Comparison of ENCODE assay signal across 5 fruit fly cellular contexts in the genomic region with DNA sequence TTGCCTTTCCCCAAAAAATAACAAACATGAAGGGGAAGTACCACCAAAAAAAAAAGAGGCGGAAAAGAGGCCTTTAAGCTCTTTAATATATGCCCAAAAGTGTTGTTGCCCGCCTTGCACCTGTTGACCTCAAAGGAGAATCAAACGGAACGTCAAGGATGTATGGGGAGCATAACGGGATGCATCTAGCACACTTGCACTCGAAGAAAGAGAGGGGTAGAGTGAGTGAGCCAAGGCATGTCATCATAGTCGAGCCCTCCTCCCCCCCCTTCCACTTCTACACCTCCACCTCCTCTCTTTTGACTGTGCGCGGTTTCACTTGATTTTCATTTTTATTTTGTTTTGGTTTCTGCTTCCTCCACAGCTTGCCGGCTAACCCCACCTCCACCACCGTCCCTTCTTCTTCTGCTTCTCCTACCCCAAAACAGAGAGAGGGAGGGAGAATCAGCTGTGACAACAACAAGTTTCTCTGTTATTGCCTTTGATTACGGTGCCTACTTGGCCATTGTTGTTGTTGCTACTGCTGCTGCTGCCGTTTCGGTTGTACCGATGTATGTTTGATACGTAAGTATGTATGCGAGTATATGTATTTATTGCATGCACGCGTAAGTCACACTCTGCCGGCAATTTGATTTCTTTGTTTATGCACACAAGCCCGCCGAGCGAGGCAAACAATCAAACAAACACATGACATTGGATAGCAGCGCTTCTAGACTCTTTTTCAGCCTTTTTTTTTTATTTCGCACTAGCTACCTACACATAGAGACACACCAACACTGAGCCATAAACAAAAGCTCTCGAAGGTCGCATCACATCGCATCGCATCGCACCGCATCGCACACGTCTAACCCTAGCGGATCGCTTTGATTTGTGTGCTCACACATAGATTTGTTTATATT.
TF ChIP-seq lines count a peak whose summit lies in the region.

No protein-coding gene starts in this region.

- no peak for TF ChIP-seq CTCF in whole organism, embryonic (GFP tag; optimal IDR thresholded peaks at IDR 0.05; lab: Kevin White, UChicago)

TF ChIP-seq in whole organism, adult, 20 proteins besides CTCF, POLR2A, EP300 and RAD21:
- TF ChIP-seq ovo (GFP tag; optimal IDR thresholded peaks at IDR 0.05; lab: Kevin White, UChicago) (peak; percentile 29), pad (GFP tag; optimal IDR thresholded peaks at IDR 0.05; lab: Kevin White, UChicago) (peak; percentile 82), CG12768 (GFP tag; optimal IDR thresholded peaks at IDR 0.05; lab: Kevin White, UChicago) (peak; percentile 28), kay (GFP tag; lab: Kevin White, UChicago; ENCODE audit: borderline replicate concordance) (no peak), Mnt (GFP tag; optimal IDR thresholded peaks at IDR 0.05; lab: Kevin White, UChicago) (no peak), tj (GFP tag; optimal IDR thresholded peaks at IDR 0.05; lab: Kevin White, UChicago) (peak; percentile 56), toe (GFP tag; optimal IDR thresholded peaks at IDR 0.05; lab: Kevin White, UChicago) (no peak), CG14711 (tag; optimal IDR thresholded peaks at IDR 0.05; lab: Kevin White, UChicago) (no peak), cic (GFP tag; optimal IDR thresholded peaks at IDR 0.05; lab: Kevin White, UChicago) (peak; percentile 27), Clk (GFP tag; optimal IDR thresholded peaks at IDR 0.05; lab: Kevin White, UChicago) (no peak), bab1 (GFP tag; optimal IDR thresholded peaks at IDR 0.05; lab: Kevin White, UChicago) (no peak)

TF ChIP-seq in whole organism, embryonic, 481 proteins besides CTCF, POLR2A, EP300 and RAD21 (continues in another document):
- TF ChIP-seq Pdp1 (GFP tag; optimal IDR thresholded peaks at IDR 0.05; lab: Kevin White, UChicago) (peak in 1 of 2 experiments; percentile 51), cg (GFP tag; optimal IDR thresholded peaks at IDR 0.05; lab: Kevin White, UChicago) (peak; percentile 57), bigmax (GFP tag; optimal IDR thresholded peaks at IDR 0.05; lab: Kevin White, UChicago) (peak; percentile 11), kah (GFP tag; optimal IDR thresholded peaks at IDR 0.05; lab: Kevin White, UChicago) (peak; percentile 12), CG4360 (GFP tag; IDR thresholded peaks at IDR 0.05; lab: Robert Waterston, UW) (peak; percentile 97), CG7928 (GFP tag; optimal IDR thresholded peaks at IDR 0.05; lab: Kevin White, UChicago) (no peak), Bdp1 (GFP tag; optimal IDR thresholded peaks at IDR 0.05; lab: Kevin White, UChicago) (no peak), CG13624 (GFP tag; optimal IDR thresholded peaks at IDR 0.05; lab: Kevin White, UChicago) (no peak), CG14710 (tag; optimal IDR thresholded peaks at IDR 0.05; lab: Kevin White, UChicago) (peak; percentile 0), otp (GFP tag; IDR thresholded peaks at IDR 0.05; lab: Robert Waterston, UW) (no peak), kni (GFP tag; optimal IDR thresholded peaks at IDR 0.05; lab: Kevin White, UChicago) (peak; percentile 55), sqz (GFP tag; optimal IDR thresholded peaks at IDR 0.05; lab: Kevin White, UChicago) (peak; percentile 34), CG2202 (tag; optimal IDR thresholded peaks at IDR 0.05; lab: Kevin White, UChicago) (no peak), ERR (GFP tag; optimal IDR thresholded peaks at IDR 0.05; lab: Kevin White, UChicago) (no peak), Nf-YB (GFP tag; optimal IDR thresholded peaks at IDR 0.05; lab: Kevin White, UChicago) (no peak), CG9727 (GFP tag; optimal IDR thresholded peaks at IDR 0.05; lab: Kevin White, UChicago) (peak; percentile 9), Dp (GFP tag; optimal IDR thresholded peaks at IDR 0.05; lab: Kevin White, UChicago) (no peak), CG8388 (GFP tag; optimal IDR thresholded peaks at IDR 0.05; lab: Kevin White, UChicago) (no peak)

TF ChIP-seq in whole organism, prepupa, 60 proteins besides CTCF, POLR2A, EP300 and RAD21 (continues in another document):
- TF ChIP-seq CG10631 (GFP tag; optimal IDR thresholded peaks at IDR 0.05; lab: Kevin White, UChicago): no peak
- peak; percentile 42; the same call in 1 of the 3 replicates for TF ChIP-seq eg (GFP tag; IDR thresholded peaks at IDR 0.05; lab: Robert Waterston, UW)
- TF ChIP-seq Hr39 (GFP tag; optimal IDR thresholded peaks at IDR 0.05; lab: Kevin White, UChicago): no peak
- TF ChIP-seq salr (GFP tag; optimal IDR thresholded peaks at IDR 0.05; lab: Kevin White, UChicago): no peak
- no peak for TF ChIP-seq Ets96B (tag; optimal IDR thresholded peaks at IDR 0.05; lab: Kevin White, UChicago)
- no peak for TF ChIP-seq CG3919 (GFP tag; optimal IDR thresholded peaks at IDR 0.05; lab: Kevin White, UChicago)
- TF ChIP-seq spab (GFP tag; optimal IDR thresholded peaks at IDR 0.05; lab: Kevin White, UChicago): no peak
- TF ChIP-seq CG8119 (GFP tag; IDR thresholded peaks at IDR 0.05; lab: Robert Waterston, UW): 0 out of 3 replicates have a peak, but pooled peaks have one; percentile 17
- peak; percentile 9 for TF ChIP-seq esn (GFP tag; optimal IDR thresholded peaks at IDR 0.05; lab: Kevin White, UChicago)
- peak; percentile 20 for TF ChIP-seq Eip75B (GFP tag; optimal IDR thresholded peaks at IDR 0.05; lab: Kevin White, UChicago)
- no peak for TF ChIP-seq CG15336 (GFP tag; IDR thresholded peaks at IDR 0.05; lab: Robert Waterston, UW)
- TF ChIP-seq CG6276 (GFP tag; optimal IDR thresholded peaks at IDR 0.05; lab: Kevin White, UChicago): no peak
- peak; percentile 7 to 44 for TF ChIP-seq ss (GFP tag; optimal IDR thresholded peaks at IDR 0.05; lab: Kevin White, UChicago)
- TF ChIP-seq CG6792 (GFP tag; optimal IDR thresholded peaks at IDR 0.05; lab: Kevin White, UChicago): no peak
- no peak for TF ChIP-seq Eip93F (GFP tag; optimal IDR thresholded peaks at IDR 0.05; lab: Kevin White, UChicago)
- TF ChIP-seq CG4318 (GFP tag; optimal IDR thresholded peaks at IDR 0.05; lab: Kevin White, UChicago): no peak
- TF ChIP-seq pdm3 (GFP tag; optimal IDR thresholded peaks at IDR 0.05; lab: Kevin White, UChicago): no peak
- TF ChIP-seq acj6 (GFP tag; optimal IDR thresholded peaks at IDR 0.05; lab: Kevin White, UChicago): no peak

TF ChIP-seq in whole organism, pupa, 21 proteins besides CTCF, POLR2A, EP300 and RAD21 (continues in another document):
- TF ChIP-seq gl (tag; optimal IDR thresholded peaks at IDR 0.05; lab: Kevin White, UChicago) (no peak), Pif1A (GFP tag; optimal IDR thresholded peaks at IDR 0.05; lab: Kevin White, UChicago) (no peak), CG9948 (tag; optimal IDR thresholded peaks at IDR 0.05; lab: Kevin White, UChicago) (no peak), rn (GFP tag; IDR thresholded peaks at IDR 0.05; lab: Robert Waterston, UW) (no peak), CG8301 (tag; optimal IDR thresholded peaks at IDR 0.05; lab: Kevin White, UChicago) (no peak), Snoo (tag; optimal IDR thresholded peaks at IDR 0.05; lab: Kevin White, UChicago) (no peak), CG10348 (GFP tag; IDR thresholded peaks at IDR 0.05; lab: Robert Waterston, UW) (no peak), CG17806 (tag; optimal IDR thresholded peaks at IDR 0.05; lab: Kevin White, UChicago) (no peak), CG14655 (GFP tag; optimal IDR thresholded peaks at IDR 0.05; lab: Kevin White, UChicago) (no peak), CG13204 (GFP tag; optimal IDR thresholded peaks at IDR 0.05; lab: Kevin White, UChicago) (peak; percentile 80), Pif1B (GFP tag; optimal IDR thresholded peaks at IDR 0.05; lab: Kevin White, UChicago) (no peak), Ets98B (GFP tag; IDR thresholded peaks at IDR 0.05; lab: Robert Waterston, UW) (no peak), CG15710 (tag; optimal IDR thresholded peaks at IDR 0.05; lab: Kevin White, UChicago) (no peak), CG34367 (tag; optimal IDR thresholded peaks at IDR 0.05; lab: Kevin White, UChicago) (no peak), EcR (GFP tag; optimal IDR thresholded peaks at IDR 0.05; lab: Kevin White, UChicago) (peak; percentile 79), fd96Ca (GFP tag; IDR thresholded peaks at IDR 0.05; lab: Robert Waterston, UW) (no peak), CG12605 (GFP tag; IDR thresholded peaks at IDR 0.05; lab: Robert Waterston, UW) (peak; percentile 21; the same call in 1 of the 2 replicates), D1 (tag; optimal IDR thresholded peaks at IDR 0.05; lab: Kevin White, UChicago) (no peak), CG32121 (GFP tag; IDR thresholded peaks at IDR 0.05; lab: Robert Waterston, UW) (no peak), CG4496 (GFP tag; IDR thresholded peaks at IDR 0.05; lab: Robert Waterston, UW) (0 out of 3 replicates have a peak, but pooled peaks have one; percentile 12)

TF ChIP-seq in whole organism, wandering third instar larva, 38 proteins besides CTCF, POLR2A, EP300 and RAD21 (continues in another document):
- TF ChIP-seq foxo (GFP tag; optimal IDR thresholded peaks at IDR 0.05; lab: Kevin White, UChicago) (peak in 1 of 2 experiments; percentile 19), dsf (GFP tag; optimal IDR thresholded peaks at IDR 0.05; lab: Kevin White, UChicago; ENCODE audit: borderline replicate concordance) (no peak), fru (GFP tag; optimal IDR thresholded peaks at IDR 0.05; lab: Kevin White, UChicago) (no peak), usp (GFP tag; optimal IDR thresholded peaks at IDR 0.05; lab: Kevin White, UChicago) (no peak), CG9705 (GFP tag; optimal IDR thresholded peaks at IDR 0.05; lab: Kevin White, UChicago) (no peak), N (GFP tag; optimal IDR thresholded peaks at IDR 0.05; lab: Kevin White, UChicago) (no peak), HLH106 (tag; optimal IDR thresholded peaks at IDR 0.05; lab: Kevin White, UChicago) (no peak), Sp1 (GFP tag; optimal IDR thresholded peaks at IDR 0.05; lab: Kevin White, UChicago) (no peak), OdsH (GFP tag; optimal IDR thresholded peaks at IDR 0.05; lab: Kevin White, UChicago) (no peak), dl (GFP tag; optimal IDR thresholded peaks at IDR 0.05; lab: Kevin White, UChicago; ENCODE audit: insufficient read depth in 1 of 2, partially characterized antibody in 2 of 2) (no peak), Dfd (GFP tag; optimal IDR thresholded peaks at IDR 0.05; lab: Kevin White, UChicago) (no peak), lola (GFP tag; optimal IDR thresholded peaks at IDR 0.05; lab: Kevin White, UChicago) (no peak), Myc (optimal IDR thresholded peaks at IDR 0.05; lab: Kevin White, UChicago) (no peak), pan (optimal IDR thresholded peaks at IDR 0.05; lab: Kevin White, UChicago) (no peak), Rel (GFP tag; optimal IDR thresholded peaks at IDR 0.05; lab: Kevin White, UChicago) (no peak), Rel (tag; optimal IDR thresholded peaks at IDR 0.05; lab: Kevin White, UChicago) (peak; percentile 65), Hr83 (GFP tag; optimal IDR thresholded peaks at IDR 0.05; lab: Kevin White, UChicago; ENCODE audit: poor library complexity, severe bottlenecking) (peak; percentile 81), psq (GFP tag; optimal IDR thresholded peaks at IDR 0.05; lab: Kevin White, UChicago) (peak; percentile 89), Mio (GFP tag; optimal IDR thresholded peaks at IDR 0.05; lab: Kevin White, UChicago) (no peak), woc (GFP tag; optimal IDR thresholded peaks at IDR 0.05; lab: Kevin White, UChicago) (no peak), GATAd (GFP tag; optimal IDR thresholded peaks at IDR 0.05; lab: Kevin White, UChicago) (no peak), Abd-B (GFP tag; optimal IDR thresholded peaks at IDR 0.05; lab: Kevin White, UChicago) (no peak)
